Worm (Caenorhabditis elegans) whole organism, L1 larva: ENCODE data around the gene hmg-1.2.

ENCODE experiments used
- C16A3.4 ChIP-seq: fragments of 150-350 bp; optimal IDR thresholded peaks from 2 replicates; lab custom pipeline; 2014; ENCODE audit warnings: missing biosample characterization, missing genetic modification characterization
- C34B4.2 ChIP-seq: sonication (generic microtip); optimal IDR thresholded peaks from 2 replicates; lab custom pipeline; 2017; ENCODE audit warnings: mild to moderate bottlenecking, missing genetic modification characterization, missing compliant biosample characterization
- F16B12.6 ChIP-seq: fragments of 150-350 bp; optimal IDR thresholded peaks from 2 replicates; lab custom pipeline; 2014; ENCODE audit warnings: missing biosample characterization, missing genetic modification characterization
- aha-1 ChIP-seq: fragments of 150-350 bp; optimal IDR thresholded peaks from 2 replicates; lab custom pipeline; 2014; ENCODE audit warnings: missing biosample characterization, missing genetic modification characterization
- alr-1 ChIP-seq: fragments of 200-800 bp; sonication (Bioruptor generic); optimal IDR thresholded peaks from 2 replicates; lab custom pipeline; 2018; ENCODE audit warnings: borderline replicate concordance, mild to moderate bottlenecking, missing genetic modification characterization, missing compliant biosample characterization
- ama-1 ChIP-seq: fragments of 150-350 bp; optimal IDR thresholded peaks from 2 replicates; lab custom pipeline; 2014
- blmp-1 ChIP-seq: fragments of 150-350 bp; optimal IDR thresholded peaks from 2 replicates; lab custom pipeline; 2014; ENCODE audit warnings: missing biosample characterization, missing genetic modification characterization
- ceh-82 ChIP-seq, 3 experiments: fragments of 150-350 bp in 1 of 3; sonication (generic microtip) in 2 of 3; optimal IDR thresholded peaks; 2 replicates each; lab custom pipeline; 2014 to 2017; ENCODE audit warnings: missing biosample characterization in 3 of 3, missing genetic modification characterization in 3 of 3
- ceh-88 ChIP-seq: fragments of 200-800 bp; sonication (Bioruptor generic); IDR thresholded peaks from 2 replicates; pipeline ENCODE4 v1.3.6; 2022; ENCODE audit warnings: missing genetic modification characterization, missing compliant biosample characterization
- dpl-1 ChIP-seq, 3 experiments: fragments of 150-350 bp in 2 of 3; sonication (generic microtip) in 1 of 3; optimal IDR thresholded peaks; 2 replicates each; lab custom pipeline; 2014 to 2017; ENCODE audit warnings: missing biosample characterization in 3 of 3, missing genetic modification characterization in 3 of 3, missing genetic modification reagents in 3 of 3
- dsc-1 ChIP-seq: sonication (generic microtip); optimal IDR thresholded peaks from 2 replicates; lab custom pipeline; 2016; ENCODE audit warnings: mild to moderate bottlenecking, missing genetic modification characterization, missing compliant biosample characterization
- efl-1 ChIP-seq, 4 experiments: fragments of 150-350 bp; optimal IDR thresholded peaks in 3 of 4; peaks in 1 of 4; 1 replicate in 1 of 4; 2 replicates in 3 of 4; lab custom pipeline; 2014; ENCODE audit warnings: missing biosample characterization in 2 of 4, missing genetic modification characterization in 2 of 4, missing genetic modification reagents in 2 of 4
- efl-3 ChIP-seq: fragments of 200-800 bp; sonication (Bioruptor generic); optimal IDR thresholded peaks from 2 replicates; lab custom pipeline; 2018; ENCODE audit warnings: mild to moderate bottlenecking, missing genetic modification characterization, missing compliant biosample characterization
- egl-27 ChIP-seq, 2 experiments: fragments of 150-350 bp in 1 of 2; sonication (generic microtip); optimal IDR thresholded peaks; 3 replicates each; lab custom pipeline; 2017 to 2018; ENCODE audit warnings: missing biosample characterization in 2 of 2, missing genetic modification characterization in 2 of 2, missing genetic modification reagents in 2 of 2
- fkh-10 ChIP-seq: sonication (generic microtip); optimal IDR thresholded peaks from 2 replicates; lab custom pipeline; 2017; ENCODE audit warnings: missing biosample characterization, missing genetic modification reagents, missing genetic modification characterization
- fkh-8 ChIP-seq: sonication (generic microtip); optimal IDR thresholded peaks from 2 replicates; lab custom pipeline; 2016; ENCODE audit warnings: mild to moderate bottlenecking, missing genetic modification characterization, missing compliant biosample characterization
- hpl-2 ChIP-seq: fragments of 150-350 bp; optimal IDR thresholded peaks from 2 replicates; lab custom pipeline; 2014; ENCODE audit warnings: missing biosample characterization, missing genetic modification reagents, missing genetic modification characterization
- irx-1 ChIP-seq: sonication (generic microtip); optimal IDR thresholded peaks from 2 replicates; lab custom pipeline; 2016; ENCODE audit warnings: missing genetic modification characterization, missing compliant biosample characterization
- lin-14 ChIP-seq: fragments of 200-800 bp; sonication (Bioruptor generic); optimal IDR thresholded peaks from 2 replicates; lab custom pipeline; 2018; ENCODE audit warnings: mild to moderate bottlenecking, missing genetic modification characterization, moderate library complexity, missing compliant biosample characterization
- lin-15B ChIP-seq: fragments of 150-350 bp; sonication (generic microtip); optimal IDR thresholded peaks from 3 replicates; lab custom pipeline; 2014; ENCODE audit warnings: missing biosample characterization, missing genetic modification characterization
- lsy-2 ChIP-seq, 2 experiments: fragments of 150-350 bp; optimal IDR thresholded peaks; 2 replicates each; lab custom pipeline; 2014; ENCODE audit warnings: missing biosample characterization in 2 of 2, missing genetic modification characterization in 2 of 2
- mab-9 ChIP-seq: fragments of 200-800 bp; sonication (Bioruptor generic); IDR thresholded peaks from 2 replicates; pipeline ENCODE4 v1.3.6; 2022; ENCODE audit warnings: missing genetic modification reagents, missing genetic modification characterization, missing compliant biosample characterization
- mdl-1 ChIP-seq, 2 experiments: fragments of 150-350 bp; optimal IDR thresholded peaks; 2 replicates each; lab custom pipeline; 2014 to 2017; ENCODE audit warnings: missing biosample characterization in 2 of 2, missing genetic modification characterization in 2 of 2, inconsistent platforms in 1 of 2
- mep-1 ChIP-seq: fragments of 150-350 bp; optimal IDR thresholded peaks from 2 replicates; lab custom pipeline; 2014; ENCODE audit warnings: missing biosample characterization, missing genetic modification characterization
- nhr-11 ChIP-seq: fragments of 150-350 bp; optimal IDR thresholded peaks from 2 replicates; lab custom pipeline; 2014; ENCODE audit warnings: missing biosample characterization, missing genetic modification characterization
- nhr-12 ChIP-seq: sonication (generic microtip); optimal IDR thresholded peaks from 2 replicates; lab custom pipeline; 2017; ENCODE audit warnings: missing biosample characterization, missing genetic modification characterization
- nhr-20 ChIP-seq: sonication (generic microtip); optimal IDR thresholded peaks from 2 replicates; lab custom pipeline; 2016; ENCODE audit warnings: mild to moderate bottlenecking, missing genetic modification characterization, missing compliant biosample characterization
- nhr-237 ChIP-seq: fragments of 150-350 bp; optimal IDR thresholded peaks from 2 replicates; lab custom pipeline; 2014; ENCODE audit warnings: missing biosample characterization, missing genetic modification characterization
- nhr-71 ChIP-seq: sonication (generic microtip); optimal IDR thresholded peaks from 2 replicates; lab custom pipeline; 2016; ENCODE audit warnings: mild to moderate bottlenecking, missing genetic modification characterization, moderate library complexity, missing compliant biosample characterization
- nhr-76 ChIP-seq: sonication (generic microtip); optimal IDR thresholded peaks from 2 replicates; lab custom pipeline; 2017; ENCODE audit warnings: missing biosample characterization, missing genetic modification characterization
- nhr-77 ChIP-seq: fragments of 150-350 bp; optimal IDR thresholded peaks from 2 replicates; lab custom pipeline; 2014; ENCODE audit warnings: missing biosample characterization, missing genetic modification characterization
- nhr-84 ChIP-seq: sonication (generic microtip); optimal IDR thresholded peaks from 2 replicates; lab custom pipeline; 2017; ENCODE audit warnings: missing biosample characterization, missing genetic modification characterization
- nhr-85 ChIP-seq: sonication (generic microtip); peaks from one replicate; lab custom pipeline; 2016; ENCODE audit warnings: missing genetic modification characterization, inconsistent platforms, missing compliant biosample characterization
- nhr-90 ChIP-seq: sonication (generic microtip); optimal IDR thresholded peaks from 2 replicates; lab custom pipeline; 2016; ENCODE audit warnings: mild to moderate bottlenecking, missing genetic modification characterization, missing compliant biosample characterization; ENCODE audit not compliant: poor library complexity
- pqm-1 ChIP-seq: sonication (generic microtip); optimal IDR thresholded peaks from 3 replicates; lab custom pipeline; 2017; ENCODE audit warnings: missing biosample characterization, missing genetic modification characterization
- rnt-1 ChIP-seq: sonication (generic microtip); optimal IDR thresholded peaks from 2 replicates; lab custom pipeline; 2016; ENCODE audit warnings: mild to moderate bottlenecking, missing genetic modification characterization, moderate library complexity, missing compliant biosample characterization
- sox-4 ChIP-seq: sonication (generic microtip); optimal IDR thresholded peaks from 2 replicates; lab custom pipeline; 2016; ENCODE audit warnings: missing genetic modification characterization, missing compliant biosample characterization
- tbx-2 ChIP-seq: sonication (generic microtip); optimal IDR thresholded peaks from 2 replicates; lab custom pipeline; 2016; ENCODE audit warnings: missing genetic modification characterization, missing compliant biosample characterization
- tlp-1 ChIP-seq: fragments of 150-350 bp; optimal IDR thresholded peaks from 2 replicates; lab custom pipeline; 2014; ENCODE audit warnings: missing biosample characterization, missing genetic modification characterization
- unc-86 ChIP-seq: sonication (generic microtip); optimal IDR thresholded peaks from 2 replicates; lab custom pipeline; 2016; ENCODE audit warnings: missing genetic modification characterization, missing compliant biosample characterization
- unc-98 ChIP-seq: fragments of 200-800 bp; sonication (Bioruptor generic); IDR thresholded peaks from 2 replicates; pipeline ENCODE4 v1.3.6; 2022; ENCODE audit warnings: missing genetic modification characterization, missing compliant biosample characterization
- ztf-4 ChIP-seq: fragments of 150-350 bp; optimal IDR thresholded peaks from 2 replicates; lab custom pipeline; 2014; ENCODE audit warnings: missing biosample characterization, missing genetic modification characterization

Gene hmg-1.2

DNA sequence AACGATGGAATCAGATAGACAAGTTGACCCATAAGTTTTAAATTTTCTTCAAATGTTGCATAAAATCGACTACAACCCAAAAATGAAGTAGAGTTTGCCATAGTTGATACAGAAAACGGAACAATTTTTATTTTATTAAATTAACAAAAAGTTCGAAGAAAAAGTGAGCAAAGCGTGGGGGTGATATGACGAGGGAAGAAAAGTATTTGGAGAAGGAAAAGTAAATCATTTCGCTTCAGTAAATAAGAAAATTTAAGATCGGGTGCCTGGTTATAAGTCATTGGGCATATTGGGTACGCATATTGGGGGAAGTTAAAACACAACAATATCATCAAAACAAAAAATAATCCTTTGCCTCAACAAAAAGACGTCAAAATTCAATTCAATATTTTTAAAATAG lies 14.3 kb upstream of the hmg-1.2 start, which contains the start of gene srg-6:
Gene srg-6, minus strand, starts transcription at position 101 of the 400 bp plus-strand sequence.
- TF ChIP-seq C34B4.2 (tag; lab: Kevin White, UChicago), result no peak
- no peak for TF ChIP-seq mdl-1 (tag; optimal IDR thresholded peaks at IDR 0.05; lab: Kevin White, UChicago)
- no peak for TF ChIP-seq nhr-20 (tag; lab: Kevin White, UChicago)
- TF ChIP-seq nhr-90 (tag; lab: Kevin White, UChicago), result no peak
- no peak for TF ChIP-seq efl-3 (GFP tag; lab: Kevin White, UChicago)
- TF ChIP-seq pqm-1 (tag; lab: Kevin White, UChicago), result no peak
- TF ChIP-seq fkh-8 (tag; lab: Kevin White, UChicago), result no peak
- TF ChIP-seq unc-86 (tag; lab: Kevin White, UChicago), result no peak
- no peak for TF ChIP-seq unc-98 (GFP tag; lab: Robert Waterston, UW)
- no peak for TF ChIP-seq tlp-1 (tag; lab: Kevin White, UChicago)

DNA sequence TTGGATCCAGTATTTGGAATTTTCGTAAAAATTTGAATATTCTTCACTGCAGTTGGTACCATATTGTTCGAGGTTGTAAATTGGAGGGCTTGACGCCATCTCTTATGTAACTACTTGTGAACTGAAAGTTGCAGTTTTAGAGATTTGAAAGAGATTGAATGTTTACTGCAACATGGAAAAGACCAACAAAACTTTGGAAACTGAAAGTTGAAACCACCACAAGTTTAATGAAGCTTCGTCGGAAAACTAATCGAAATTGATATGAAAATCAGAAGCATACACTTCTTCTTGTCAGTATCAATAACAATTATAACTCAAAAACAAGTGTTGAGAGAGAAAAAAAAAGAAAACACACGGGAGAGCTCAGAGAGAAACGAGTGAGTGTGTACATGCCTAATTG lies 12.1 kb upstream of the hmg-1.2 start, which contains the start of gene srg-7:
Gene srg-7, minus strand, starts transcription at position 101 of the 400 bp plus-strand sequence.
- TF ChIP-seq nhr-76 (tag; lab: Kevin White, UChicago) (no peak), ama-1 (no peak), egl-27 (tag; optimal IDR thresholded peaks at IDR 0.05; lab: Kevin White, UChicago) (no peak), nhr-237 (tag; lab: Kevin White, UChicago) (no peak), nhr-77 (no peak), sox-4 (no peak), irx-1 (no peak), dsc-1 (tag; lab: Kevin White, UChicago) (no peak), lin-14 (no peak), fkh-10 (GFP tag; lab: Kevin White, UChicago) (no peak)

DNA sequence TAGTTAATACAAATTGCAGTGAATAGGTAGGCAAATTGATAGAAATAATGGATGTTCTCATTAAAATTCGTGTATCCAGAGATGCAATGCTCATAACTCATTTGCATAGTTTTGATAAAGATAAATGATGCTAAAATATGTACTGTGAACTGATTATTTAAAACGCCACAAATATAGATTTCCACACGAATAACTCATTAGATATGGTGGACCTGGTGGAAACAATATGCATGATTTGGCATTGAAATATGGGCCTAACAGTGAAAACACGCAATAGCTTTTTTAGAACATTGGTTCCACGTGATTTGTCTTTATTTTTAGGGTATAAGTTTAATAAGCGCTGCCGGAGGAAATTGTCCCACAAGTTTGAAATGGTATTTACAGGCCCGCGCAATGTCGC lies 9.9 kb upstream of the hmg-1.2 start, which contains the start of gene srg-3:
Gene srg-3, minus strand, starts transcription at position 101 of the 400 bp plus-strand sequence.
- TF ChIP-seq nhr-85 (no peak), alr-1 (tag; lab: Kevin White, UChicago) (no peak), F16B12.6 (tag; lab: Kevin White, UChicago) (no peak), mep-1 (tag; lab: Kevin White, UChicago) (no peak), hpl-2 (no peak), efl-1 (optimal IDR thresholded peaks at IDR 0.05; lab: Kevin White, UChicago) (no peak), efl-1 (GFP tag; optimal IDR thresholded peaks at IDR 0.05 in 1 of 2; lab: Kevin White, UChicago) (no peak), aha-1 (tag; lab: Kevin White, UChicago) (no peak), ztf-4 (tag; lab: Kevin White, UChicago) (no peak)

DNA sequence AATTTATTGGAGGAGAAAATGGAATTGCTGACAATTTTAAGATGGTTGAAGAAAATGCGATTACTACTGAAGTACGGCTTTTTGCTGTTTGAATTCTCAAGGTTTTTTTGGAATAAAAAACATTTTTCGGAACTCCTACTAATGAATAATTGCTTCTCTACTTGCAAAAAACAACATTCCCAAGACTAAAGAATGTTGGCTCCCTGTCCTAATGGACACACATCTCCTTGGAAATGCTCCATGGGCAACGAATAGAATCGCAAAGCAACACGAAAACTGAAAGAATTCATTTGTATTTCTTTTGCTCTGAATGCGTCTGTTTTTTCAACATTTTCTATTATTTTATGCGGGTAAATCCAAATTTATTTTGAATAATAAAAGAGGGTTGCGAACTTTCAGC lies 7.3 kb upstream of the hmg-1.2 start, which contains the start of gene C18F10.2:
Gene C18F10.2, plus strand, starts transcription at position 301 of the 400 bp plus-strand sequence.
- TF ChIP-seq nhr-84 (tag; lab: Kevin White, UChicago) (no peak), lsy-2 (tag; optimal IDR thresholded peaks at IDR 0.05; lab: Kevin White, UChicago) (no peak), nhr-12 (tag; lab: Kevin White, UChicago) (no peak), ceh-88 (GFP tag; lab: Robert Waterston, UW) (no peak), nhr-237 (tag; lab: Kevin White, UChicago) (no peak), mab-9 (GFP tag; lab: Robert Waterston, UW) (no peak), ztf-4 (tag; lab: Kevin White, UChicago) (no peak)
- TF ChIP-seq, all 84 proteins: peak for 0

DNA sequence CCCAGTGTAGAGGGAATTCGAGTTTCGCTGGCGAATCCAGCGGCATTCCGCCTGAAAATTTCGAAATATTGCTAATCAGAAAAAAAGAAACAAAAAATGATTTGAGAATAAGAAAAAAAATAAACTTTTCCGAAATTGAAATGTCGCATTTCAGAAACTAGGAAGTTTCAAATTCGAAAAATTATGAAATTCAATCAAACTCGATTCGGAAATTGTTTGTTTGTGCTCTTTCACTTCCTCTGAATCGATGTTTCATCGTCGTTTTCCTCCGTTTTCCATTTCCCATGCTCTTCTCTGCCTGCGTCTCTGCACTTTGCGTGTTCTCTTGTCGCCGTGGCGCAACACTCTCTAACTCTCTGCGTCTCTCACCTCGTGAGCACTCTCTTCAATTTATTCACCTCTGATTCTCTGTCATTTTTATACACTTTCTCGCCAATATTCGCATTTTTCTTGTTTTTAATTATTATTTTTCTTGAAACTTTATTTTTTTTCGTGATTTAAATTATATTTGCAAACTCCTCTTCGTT lies 1.8 kb upstream of the hmg-1.2 start, which contains the start of gene C18F10.7:
Gene C18F10.7, minus strand, starts transcription at position 51 of the 527 bp plus-strand sequence.
- TF ChIP-seq tbx-2 (peak; percentile 76), C16A3.4 (tag; lab: Kevin White, UChicago) (peak; percentile 35), nhr-90 (tag; lab: Kevin White, UChicago) (peak; percentile 59), mep-1 (tag; lab: Kevin White, UChicago) (peak; percentile 50), lsy-2 (tag; optimal IDR thresholded peaks at IDR 0.05; lab: Kevin White, UChicago) (peak in 1 of 2 experiments; percentile 76), nhr-12 (tag; lab: Kevin White, UChicago) (no peak), nhr-71 (peak; percentile 89), aha-1 (tag; lab: Kevin White, UChicago) (no peak), alr-1 (tag; lab: Kevin White, UChicago) (no peak), F16B12.6 (tag; lab: Kevin White, UChicago) (peak; percentile 16), blmp-1 (tag; lab: Kevin White, UChicago) (peak; percentile 49), nhr-11 (peak; percentile 7), rnt-1 (peak; percentile 79), nhr-77 (peak; percentile 11), lin-14 (peak; percentile 87), dpl-1 (GFP tag; optimal IDR thresholded peaks at IDR 0.05; lab: Kevin White, UChicago) (peak; percentile 30 to 56 (median 48)), irx-1 (peak; percentile 52), ztf-4 (tag; lab: Kevin White, UChicago) (peak; percentile 43), nhr-85 (peak; percentile 70), ceh-82 (tag; optimal IDR thresholded peaks at IDR 0.05; lab: Kevin White, UChicago) (peak; percentile 37 to 64 (median 38)), lin-15B (no peak), mdl-1 (tag; optimal IDR thresholded peaks at IDR 0.05; lab: Kevin White, UChicago) (peak in 1 of 2 experiments; percentile 90)
